Worm (Caenorhabditis elegans) whole organism, late embryonic: ENCODE measurements around the gene lap-1.
A peak's percentile ranks its signal among the peaks of the same experiment; 100 is the strongest.

Experiments used
- C38D4.7 ChIP-seq: fragments of 200-800 bp; sonication (Bioruptor generic); optimal IDR thresholded peaks from 2 replicates; lab custom pipeline; 2018; ENCODE audit warnings: mild to moderate bottlenecking, missing genetic modification characterization, moderate library complexity, missing compliant biosample characterization
- K02D7.2 ChIP-seq: sonication (generic microtip); optimal IDR thresholded peaks from 2 replicates; lab custom pipeline; 2017; ENCODE audit warnings: mild to moderate bottlenecking, missing genetic modification characterization, missing compliant biosample characterization
- K09A11.1 ChIP-seq: sonication (generic microtip); optimal IDR thresholded peaks from 2 replicates; lab custom pipeline; 2017; ENCODE audit warnings: antibody characterized with exemption, mild to moderate bottlenecking, missing genetic modification characterization, missing compliant biosample characterization; ENCODE audit not compliant: insufficient read depth
- Y22D7AL.16 ChIP-seq: sonication (generic microtip); optimal IDR thresholded peaks from 2 replicates; lab custom pipeline; 2016; ENCODE audit warnings: missing genetic modification characterization, missing compliant biosample characterization
- ahr-1 ChIP-seq: sonication (generic microtip); optimal IDR thresholded peaks from 2 replicates; lab custom pipeline; 2016; ENCODE audit warnings: missing genetic modification characterization, missing compliant biosample characterization
- ama-1 ChIP-seq: fragments of 150-350 bp; optimal IDR thresholded peaks from 2 replicates; lab custom pipeline; 2014
- ceh-14 ChIP-seq: sonication (generic microtip); optimal IDR thresholded peaks from 2 replicates; lab custom pipeline; 2016; ENCODE audit warnings: missing genotype, missing genetic modification characterization, missing compliant biosample characterization
- ceh-18 ChIP-seq: sonication (generic microtip); optimal IDR thresholded peaks from 2 replicates; lab custom pipeline; 2016; ENCODE audit warnings: missing genetic modification characterization, missing compliant biosample characterization
- ceh-19 ChIP-seq: fragments of 200-800 bp; sonication (Bioruptor generic); optimal IDR thresholded peaks from 2 replicates; lab custom pipeline; 2018; ENCODE audit warnings: mild to moderate bottlenecking, missing genetic modification characterization, missing compliant biosample characterization
- ceh-2 ChIP-seq: sonication (generic microtip); optimal IDR thresholded peaks from 2 replicates; lab custom pipeline; 2016; ENCODE audit warnings: missing genotype, missing genetic modification characterization, missing compliant biosample characterization
- ceh-22 ChIP-seq: sonication (generic microtip); optimal IDR thresholded peaks from 2 replicates; lab custom pipeline; 2017; ENCODE audit warnings: missing biosample characterization, missing genetic modification characterization
- ceh-24 ChIP-seq: sonication (generic microtip); optimal IDR thresholded peaks from 2 replicates; lab custom pipeline; 2016; ENCODE audit warnings: mild to moderate bottlenecking, missing genetic modification characterization, missing compliant biosample characterization
- ceh-31 ChIP-seq: sonication (generic microtip); optimal IDR thresholded peaks from 2 replicates; lab custom pipeline; 2016; ENCODE audit warnings: missing genetic modification characterization, missing compliant biosample characterization
- ceh-34 ChIP-seq: sonication (generic microtip); optimal IDR thresholded peaks from 2 replicates; lab custom pipeline; 2016; ENCODE audit warnings: mild to moderate bottlenecking, missing genetic modification characterization, missing compliant biosample characterization
- ceh-45 ChIP-seq: fragments of 200-800 bp; sonication (Bioruptor generic); IDR thresholded peaks from 2 replicates; pipeline ENCODE4 v1.3.6; 2022; ENCODE audit warnings: missing genetic modification reagents, missing genetic modification characterization, missing compliant biosample characterization
- che-1 ChIP-seq: sonication (generic microtip); optimal IDR thresholded peaks from 2 replicates; lab custom pipeline; 2016; ENCODE audit warnings: mild to moderate bottlenecking, missing genetic modification characterization, missing compliant biosample characterization
- dve-1 ChIP-seq: sonication (generic microtip); optimal IDR thresholded peaks from 2 replicates; lab custom pipeline; 2017; ENCODE audit warnings: antibody characterized with exemption, mild to moderate bottlenecking, missing genetic modification characterization, missing compliant biosample characterization
- elt-2 ChIP-seq: sonication (generic microtip); optimal IDR thresholded peaks from 2 replicates; lab custom pipeline; 2016; ENCODE audit warnings: missing genetic modification reagents, missing genetic modification characterization, missing compliant biosample characterization
- elt-4 ChIP-seq: sonication (generic microtip); optimal IDR thresholded peaks from 2 replicates; lab custom pipeline; 2016; ENCODE audit warnings: missing genetic modification characterization, missing compliant biosample characterization
- eyg-1 ChIP-seq: sonication (generic microtip); optimal IDR thresholded peaks from 2 replicates; lab custom pipeline; 2016; ENCODE audit warnings: missing genotype, missing genetic modification characterization, missing compliant biosample characterization
- fax-1 ChIP-seq: sonication (generic microtip); optimal IDR thresholded peaks from 2 replicates; lab custom pipeline; 2016; ENCODE audit warnings: missing genotype, missing genetic modification characterization, missing compliant biosample characterization
- gmeb-2 ChIP-seq: sonication (generic microtip); optimal IDR thresholded peaks from 2 replicates; lab custom pipeline; 2016; ENCODE audit warnings: missing genetic modification characterization, inconsistent platforms, missing compliant biosample characterization
- hlh-13 ChIP-seq: fragments of 200-800 bp; sonication (Bioruptor generic); optimal IDR thresholded peaks from 2 replicates; lab custom pipeline; 2018; ENCODE audit warnings: mild to moderate bottlenecking, missing genetic modification characterization, missing compliant biosample characterization
- hlh-6 ChIP-seq: sonication (generic microtip); optimal IDR thresholded peaks from 2 replicates; lab custom pipeline; 2016; ENCODE audit warnings: missing genotype, missing genetic modification characterization, missing compliant biosample characterization
- hlh-8 ChIP-seq: sonication (generic microtip); optimal IDR thresholded peaks from 2 replicates; lab custom pipeline; 2016; ENCODE audit warnings: missing genotype, missing genetic modification characterization, missing compliant biosample characterization
- lin-11 ChIP-seq: fragments of 200-800 bp; sonication (Bioruptor generic); optimal IDR thresholded peaks from 2 replicates; lab custom pipeline; 2018; ENCODE audit warnings: mild to moderate bottlenecking, missing genetic modification characterization, missing compliant biosample characterization
- madf-2 ChIP-seq: sonication (generic microtip); optimal IDR thresholded peaks from 2 replicates; lab custom pipeline; 2017; ENCODE audit warnings: missing genetic modification characterization, missing compliant biosample characterization
- mec-3 ChIP-seq: sonication (generic microtip); optimal IDR thresholded peaks from 2 replicates; lab custom pipeline; 2016; ENCODE audit warnings: borderline replicate concordance, missing genetic modification characterization, missing compliant biosample characterization
- nfya-1 ChIP-seq: sonication (generic microtip); optimal IDR thresholded peaks from 2 replicates; lab custom pipeline; 2017; ENCODE audit warnings: missing genetic modification characterization, mild to moderate bottlenecking, missing compliant biosample characterization, antibody characterized with exemption, moderate library complexity
- nhr-11 ChIP-seq: fragments of 150-350 bp; optimal IDR thresholded peaks from 2 replicates; lab custom pipeline; 2014; ENCODE audit warnings: missing biosample characterization, missing genetic modification characterization
- nhr-232 ChIP-seq: sonication (generic microtip); optimal IDR thresholded peaks from 2 replicates; lab custom pipeline; 2016; ENCODE audit warnings: missing genetic modification characterization, missing compliant biosample characterization
- npax-4 ChIP-seq: sonication (generic microtip); optimal IDR thresholded peaks from 2 replicates; lab custom pipeline; 2016; ENCODE audit warnings: missing genetic modification characterization, missing compliant biosample characterization
- odd-2 ChIP-seq: sonication (generic microtip); optimal IDR thresholded peaks from 2 replicates; lab custom pipeline; 2017; ENCODE audit warnings: antibody characterized with exemption, mild to moderate bottlenecking, missing genetic modification characterization, missing compliant biosample characterization
- pag-3 ChIP-seq: sonication (generic microtip); optimal IDR thresholded peaks from 2 replicates; lab custom pipeline; 2016; ENCODE audit warnings: missing compliant biosample characterization, missing genetic modification characterization, borderline replicate concordance
- pha-4 ChIP-seq: fragments of 150-350 bp; optimal IDR thresholded peaks from 2 replicates; lab custom pipeline; 2018; ENCODE audit warnings: missing biosample characterization, missing genetic modification reagents, missing genetic modification characterization
- pros-1 ChIP-seq: fragments of 150-350 bp; optimal IDR thresholded peaks from 2 replicates; lab custom pipeline; 2014; ENCODE audit warnings: missing biosample characterization, missing genetic modification reagents, missing genetic modification characterization
- rnt-1 ChIP-seq: sonication (generic microtip); optimal IDR thresholded peaks from 2 replicates; lab custom pipeline; 2016; ENCODE audit warnings: missing genetic modification characterization, missing compliant biosample characterization
- sdc-2 ChIP-seq: sonication (generic microtip); optimal IDR thresholded peaks from 2 replicates; lab custom pipeline; 2016; ENCODE audit warnings: missing genotype, missing genetic modification characterization, missing compliant biosample characterization
- sox-2 ChIP-seq: fragments of 200-800 bp; sonication (Bioruptor generic); IDR thresholded peaks from 2 replicates; pipeline ENCODE4 v1.3.6; 2022; ENCODE audit warnings: missing genetic modification reagents, missing genetic modification characterization, missing compliant biosample characterization
- tbx-2 ChIP-seq: sonication (generic microtip); optimal IDR thresholded peaks from 2 replicates; lab custom pipeline; 2016; ENCODE audit warnings: missing genetic modification characterization, missing compliant biosample characterization
- tbx-7 ChIP-seq: sonication (generic microtip); optimal IDR thresholded peaks from 2 replicates; lab custom pipeline; 2016; ENCODE audit warnings: missing genotype, missing genetic modification characterization, missing compliant biosample characterization
- ttx-3 ChIP-seq: sonication (generic microtip); optimal IDR thresholded peaks from 2 replicates; lab custom pipeline; 2016; ENCODE audit warnings: missing genetic modification reagents, missing genetic modification characterization, missing compliant biosample characterization
- unc-3 ChIP-seq, 2 experiments: fragments of 200-800 bp in 1 of 2; sonication (Bioruptor generic) in 1 of 2; sonication (generic microtip) in 1 of 2; conservative IDR thresholded peaks in 1 of 2; optimal IDR thresholded peaks in 1 of 2; 2 replicates each; pipeline versions ENCODE4 v1.3.6 to Lab custom; 2016 to 2022; ENCODE audit warnings: missing compliant biosample characterization in 2 of 2, missing genetic modification characterization in 2 of 2, missing genetic modification reagents in 1 of 2
- unc-42 ChIP-seq: sonication (generic microtip); optimal IDR thresholded peaks from 2 replicates; lab custom pipeline; 2016; ENCODE audit warnings: missing genotype, missing genetic modification characterization, missing compliant biosample characterization
- unc-55 ChIP-seq: sonication (generic microtip); optimal IDR thresholded peaks from 2 replicates; lab custom pipeline; 2017; ENCODE audit warnings: missing biosample characterization, missing genetic modification reagents, missing genetic modification characterization
- unc-86 ChIP-seq: sonication (generic microtip); optimal IDR thresholded peaks from 2 replicates; lab custom pipeline; 2016; ENCODE audit warnings: missing genetic modification characterization, missing compliant biosample characterization
- zip-5 ChIP-seq: sonication (generic microtip); optimal IDR thresholded peaks from 2 replicates; lab custom pipeline; 2016; ENCODE audit warnings: missing genetic modification characterization, missing compliant biosample characterization
- ztf-16 ChIP-seq: sonication (generic microtip); optimal IDR thresholded peaks from 2 replicates; lab custom pipeline; 2017; ENCODE audit warnings: missing genetic modification characterization, missing compliant biosample characterization

The lap-1 gene

ce11 chrIII:8446940-8447403 is 45.2 kb upstream of the lap-1 start, which contains the start of gene rpn-3 (continued):
- peak; percentile 84 for TF ChIP-seq unc-42 (tag; lab: Kevin White, UChicago)
- TF ChIP-seq ama-1 (lab: Kevin White, UChicago): no peak
- TF ChIP-seq ztf-16: no peak
- TF ChIP-seq zip-5 (tag; lab: Kevin White, UChicago): no peak
- peak; percentile 68 for TF ChIP-seq nhr-11
- no peak for TF ChIP-seq ceh-22
- TF ChIP-seq ceh-31 (tag; lab: Kevin White, UChicago): peak; percentile 88
- TF ChIP-seq gmeb-2 (tag; lab: Kevin White, UChicago): no peak
- TF ChIP-seq ceh-2 (tag; lab: Kevin White, UChicago): peak; percentile 55
- TF ChIP-seq dve-1: peak; percentile 72
- no peak for TF ChIP-seq Y22D7AL.16
- TF ChIP-seq ceh-18 (tag; lab: Kevin White, UChicago): peak; percentile 79
- TF ChIP-seq tbx-7 (tag; lab: Kevin White, UChicago): no peak
- no peak for TF ChIP-seq npax-4 (tag; lab: Kevin White, UChicago)
- TF ChIP-seq sdc-2 (tag; lab: Kevin White, UChicago): peak; percentile 3
- TF ChIP-seq unc-86: peak; percentile 66
- peak; percentile 34 for TF ChIP-seq elt-2 (tag; lab: Kevin White, UChicago)
- TF ChIP-seq madf-2 (tag; lab: Kevin White, UChicago): no peak
- TF ChIP-seq lin-11 (tag; lab: Kevin White, UChicago): no peak
- TF ChIP-seq hlh-8 (tag; lab: Kevin White, UChicago): peak; percentile 8
- no peak for TF ChIP-seq odd-2
- no peak for TF ChIP-seq hlh-13 (GFP tag; lab: Kevin White, UChicago)
- no peak for TF ChIP-seq ahr-1 (tag; lab: Kevin White, UChicago)
- peak; percentile 44 for TF ChIP-seq ceh-19 (GFP tag; lab: Kevin White, UChicago)
- no peak for TF ChIP-seq elt-4 (tag; lab: Kevin White, UChicago)
- peak; percentile 84 for TF ChIP-seq ceh-34 (tag; lab: Kevin White, UChicago)
- no peak for TF ChIP-seq nhr-232 (tag; lab: Kevin White, UChicago)
- TF ChIP-seq hlh-6: no peak
- no peak for TF ChIP-seq ceh-45 (GFP tag; lab: Robert Waterston, UW)
- TF ChIP-seq C38D4.7 (GFP tag; lab: Kevin White, UChicago): no peak
- TF ChIP-seq rnt-1 (tag; lab: Kevin White, UChicago): peak; percentile 73
- peak; percentile 94 for TF ChIP-seq nfya-1
- no peak for TF ChIP-seq mec-3 (tag; lab: Kevin White, UChicago)
- peak; percentile 53 for TF ChIP-seq ttx-3 (tag; lab: Kevin White, UChicago)
- no peak for TF ChIP-seq ceh-24 (tag; lab: Kevin White, UChicago)
- no peak for TF ChIP-seq pros-1 (tag; lab: Kevin White, UChicago)
- no peak for TF ChIP-seq che-1 (tag; lab: Kevin White, UChicago)
- no peak for TF ChIP-seq eyg-1
- no peak for TF ChIP-seq fax-1 (tag; lab: Kevin White, UChicago)
- no peak for TF ChIP-seq K02D7.2
- peak; percentile 94 for TF ChIP-seq unc-55
- no peak for TF ChIP-seq pag-3 (tag; lab: Kevin White, UChicago)
- TF ChIP-seq pha-4: no peak
- no peak for TF ChIP-seq unc-3 (GFP tag; conservative IDR thresholded peaks at IDR 0.05; lab: Robert Waterston, UW)
- TF ChIP-seq unc-3 (tag; optimal IDR thresholded peaks at IDR 0.05; lab: Kevin White, UChicago): no peak
- TF ChIP-seq tbx-2 (tag; lab: Kevin White, UChicago): peak; percentile 84
- no peak; the same call in 1 of the 2 replicates for TF ChIP-seq sox-2 (GFP tag; lab: Robert Waterston, UW)
- peak; percentile 27 for TF ChIP-seq ceh-14 (tag; lab: Kevin White, UChicago)
- TF ChIP-seq K09A11.1: peak; percentile 68
